Fruit fly (Drosophila melanogaster): Measurements from ENCODE around the gene Spn77Bc.

The Spn77Bc gene

dm6 chr3L:20388983-20389382 is 46.5 kb downstream of the Spn77Bc start (continued):
- TF ChIP-seq sc (optimal IDR thresholded peaks at IDR 0.05) (no peak), sc (GFP tag; optimal IDR thresholded peaks at IDR 0.05) (no peak), CG8281 (tag; optimal IDR thresholded peaks at IDR 0.05) (no peak), Dref (GFP tag; IDR thresholded peaks at IDR 0.05) (no peak), toy (GFP tag; IDR thresholded peaks at IDR 0.05) (no peak), crol (GFP tag; IDR thresholded peaks at IDR 0.05) (no peak), p53 (GFP tag; optimal IDR thresholded peaks at IDR 0.05) (no peak), Aef1 (GFP tag; IDR thresholded peaks at IDR 0.05) (peak; percentile 57; the same call in 2 of the 3 replicates), CG5953 (GFP tag; IDR thresholded peaks at IDR 0.05) (no peak), amos (GFP tag; IDR thresholded peaks at IDR 0.05; ENCODE audit: partially characterized antibody) (no peak), mam (GFP tag; optimal IDR thresholded peaks at IDR 0.05) (peak; percentile 40), CG4854 (GFP tag; optimal IDR thresholded peaks at IDR 0.05) (no peak), Bdp1 (GFP tag; optimal IDR thresholded peaks at IDR 0.05) (no peak), oc (tag; optimal IDR thresholded peaks at IDR 0.05) (no peak), Xrp1 (GFP tag; IDR thresholded peaks at IDR 0.05) (peak; percentile 57), lola (GFP tag; optimal IDR thresholded peaks at IDR 0.05) (no peak), B-H2 (GFP tag; optimal IDR thresholded peaks at IDR 0.05) (no peak), row (GFP tag; IDR thresholded peaks at IDR 0.05) (peak; percentile 63), CG17186 (GFP tag; optimal IDR thresholded peaks at IDR 0.05) (no peak), sens-2 (GFP tag; IDR thresholded peaks at IDR 0.05) (no peak), CG13775 (GFP tag; optimal IDR thresholded peaks at IDR 0.05) (no peak), nom (GFP tag; optimal IDR thresholded peaks at IDR 0.05) (no peak)

- TF ChIP-seq Sry-δ (GFP tag; optimal IDR thresholded peaks at IDR 0.05): peak; percentile 40
- no peak for TF ChIP-seq CG32532 (GFP tag; IDR thresholded peaks at IDR 0.05)
- no peak for TF ChIP-seq croc (GFP tag; conservative IDR thresholded peaks at IDR 0.05)
- TF ChIP-seq fd64A (GFP tag; optimal IDR thresholded peaks at IDR 0.05): no peak
- no peak for TF ChIP-seq Atf3 (GFP tag; optimal IDR thresholded peaks at IDR 0.05)
- TF ChIP-seq Atf6 (GFP tag; IDR thresholded peaks at IDR 0.05): no peak
- no peak for TF ChIP-seq CG33557 (GFP tag; optimal IDR thresholded peaks at IDR 0.05)
- no peak for TF ChIP-seq ap (GFP tag; IDR thresholded peaks at IDR 0.05)
- TF ChIP-seq Ets97D (GFP tag; optimal IDR thresholded peaks at IDR 0.05): peak; percentile 37
- TF ChIP-seq CG4707 (GFP tag; optimal IDR thresholded peaks at IDR 0.05): no peak
- no peak for TF ChIP-seq CG14860 (GFP tag; IDR thresholded peaks at IDR 0.05; ENCODE audit: partially characterized antibody)
- TF ChIP-seq Hsf (GFP tag; optimal IDR thresholded peaks at IDR 0.05): no peak
- no peak for TF ChIP-seq zen (tag; optimal IDR thresholded peaks at IDR 0.05)
- TF ChIP-seq Sox100B (GFP tag; optimal IDR thresholded peaks at IDR 0.05): no peak
- TF ChIP-seq maf-S (GFP tag; optimal IDR thresholded peaks at IDR 0.05): no peak
- no peak for TF ChIP-seq Side (GFP tag; optimal IDR thresholded peaks at IDR 0.05)
- TF ChIP-seq CG4617 (GFP tag; optimal IDR thresholded peaks at IDR 0.05; ENCODE audit: borderline replicate concordance): no peak
- no peak for TF ChIP-seq caup (GFP tag; optimal IDR thresholded peaks at IDR 0.05; ENCODE audit: severe bottlenecking)
- no peak for TF ChIP-seq gsb-n (tag; optimal IDR thresholded peaks at IDR 0.05)
- TF ChIP-seq Eip74EF (GFP tag; optimal IDR thresholded peaks at IDR 0.05): no peak
- TF ChIP-seq Hmx (GFP tag; optimal IDR thresholded peaks at IDR 0.05): no peak
- no peak for TF ChIP-seq ash1 (GFP tag; optimal IDR thresholded peaks at IDR 0.05)
- TF ChIP-seq CG4424 (GFP tag; optimal IDR thresholded peaks at IDR 0.05): no peak
- TF ChIP-seq Gsc (GFP tag; IDR thresholded peaks at IDR 0.05): no peak
- TF ChIP-seq HLH54F (GFP tag; optimal IDR thresholded peaks at IDR 0.05): no peak
- peak; percentile 12 for TF ChIP-seq B-H2 (GFP tag; optimal IDR thresholded peaks at IDR 0.05)
- TF ChIP-seq MTF-1 (GFP tag; optimal IDR thresholded peaks at IDR 0.05; ENCODE audit: borderline replicate concordance): no peak
- TF ChIP-seq lab (GFP tag; optimal IDR thresholded peaks at IDR 0.05): peak; percentile 3
- no peak for TF ChIP-seq pnt (GFP tag; optimal IDR thresholded peaks at IDR 0.05)
- no peak for TF ChIP-seq CG2875 (GFP tag; optimal IDR thresholded peaks at IDR 0.05)
- TF ChIP-seq Elba2 (GFP tag; optimal IDR thresholded peaks at IDR 0.05): no peak
Measured at dm6 chr3L:20393357-20393756, 50.9 kb downstream of the Spn77Bc start, which contains the start of gene CG33969. CG33969 (minus strand) TSS chr3L:20393553.
